Worm (Caenorhabditis elegans) whole organism, L1 larva: ENCODE data around the gene F26F2.13.

ENCODE experiments used
- F16B12.6 ChIP-seq: fragments of 150-350 bp; optimal IDR thresholded peaks from 2 replicates; lab custom pipeline; 2014; ENCODE audit warnings: missing biosample characterization, missing genetic modification characterization
- Y116A8C.19 ChIP-seq: sonication (generic microtip); optimal IDR thresholded peaks from 2 replicates; lab custom pipeline; 2016; ENCODE audit warnings: missing compliant biosample characterization, missing genetic modification characterization, borderline replicate concordance
- ama-1 ChIP-seq: fragments of 150-350 bp; optimal IDR thresholded peaks from 2 replicates; lab custom pipeline; 2014
- blmp-1 ChIP-seq: fragments of 150-350 bp; optimal IDR thresholded peaks from 2 replicates; lab custom pipeline; 2014; ENCODE audit warnings: missing biosample characterization, missing genetic modification characterization
- ceh-88 ChIP-seq: fragments of 200-800 bp; sonication (Bioruptor generic); IDR thresholded peaks from 2 replicates; pipeline ENCODE4 v1.3.6; 2022; ENCODE audit warnings: missing genetic modification characterization, missing compliant biosample characterization
- ceh-90 ChIP-seq: sonication (generic microtip); optimal IDR thresholded peaks from 2 replicates; lab custom pipeline; 2016; ENCODE audit warnings: missing genetic modification characterization, missing compliant biosample characterization
- dpl-1 ChIP-seq, 3 experiments: fragments of 150-350 bp in 2 of 3; sonication (generic microtip) in 1 of 3; optimal IDR thresholded peaks; 2 replicates each; lab custom pipeline; 2014 to 2017; ENCODE audit warnings: missing biosample characterization in 3 of 3, missing genetic modification characterization in 3 of 3, missing genetic modification reagents in 3 of 3
- efl-1 ChIP-seq, 4 experiments: fragments of 150-350 bp; optimal IDR thresholded peaks in 3 of 4; peaks in 1 of 4; 1 replicate in 1 of 4; 2 replicates in 3 of 4; lab custom pipeline; 2014; ENCODE audit warnings: missing biosample characterization in 2 of 4, missing genetic modification characterization in 2 of 4, missing genetic modification reagents in 2 of 4
- elt-2 ChIP-seq: sonication (generic microtip); optimal IDR thresholded peaks from 2 replicates; lab custom pipeline; 2016; ENCODE audit warnings: missing genetic modification characterization, mild to moderate bottlenecking, inconsistent platforms, missing compliant biosample characterization, missing genetic modification reagents
- ets-5 ChIP-seq: fragments of 200-800 bp; sonication (Bioruptor generic); IDR thresholded peaks from 2 replicates; pipeline ENCODE4 v1.3.6; 2022; ENCODE audit warnings: missing genetic modification characterization, missing compliant biosample characterization
- fkh-8 ChIP-seq: sonication (generic microtip); optimal IDR thresholded peaks from 2 replicates; lab custom pipeline; 2016; ENCODE audit warnings: mild to moderate bottlenecking, missing genetic modification characterization, missing compliant biosample characterization
- fos-1 ChIP-seq: fragments of 150-350 bp; optimal IDR thresholded peaks from 2 replicates; lab custom pipeline; 2014; ENCODE audit warnings: missing biosample characterization, missing genetic modification characterization
- lin-14 ChIP-seq: fragments of 200-800 bp; sonication (Bioruptor generic); optimal IDR thresholded peaks from 2 replicates; lab custom pipeline; 2018; ENCODE audit warnings: mild to moderate bottlenecking, missing genetic modification characterization, moderate library complexity, missing compliant biosample characterization
- lin-35 ChIP-seq, 2 experiments: fragments of 150-350 bp; optimal IDR thresholded peaks; 2 replicates each; lab custom pipeline; 2014; ENCODE audit warnings: missing biosample characterization in 2 of 2, missing genetic modification characterization in 2 of 2, missing genetic modification reagents in 2 of 2
- lsy-2 ChIP-seq, 2 experiments: fragments of 150-350 bp; optimal IDR thresholded peaks; 2 replicates each; lab custom pipeline; 2014; ENCODE audit warnings: missing biosample characterization in 2 of 2, missing genetic modification characterization in 2 of 2
- mab-9 ChIP-seq: fragments of 200-800 bp; sonication (Bioruptor generic); IDR thresholded peaks from 2 replicates; pipeline ENCODE4 v1.3.6; 2022; ENCODE audit warnings: missing genetic modification reagents, missing genetic modification characterization, missing compliant biosample characterization
- mdl-1 ChIP-seq, 2 experiments: fragments of 150-350 bp; optimal IDR thresholded peaks; 2 replicates each; lab custom pipeline; 2014 to 2017; ENCODE audit warnings: missing biosample characterization in 2 of 2, missing genetic modification characterization in 2 of 2, inconsistent platforms in 1 of 2
- mep-1 ChIP-seq: fragments of 150-350 bp; optimal IDR thresholded peaks from 2 replicates; lab custom pipeline; 2014; ENCODE audit warnings: missing biosample characterization, missing genetic modification characterization
- nhr-11 ChIP-seq: fragments of 150-350 bp; optimal IDR thresholded peaks from 2 replicates; lab custom pipeline; 2014; ENCODE audit warnings: missing biosample characterization, missing genetic modification characterization
- nhr-19 ChIP-seq: fragments of 200-800 bp; sonication (Bioruptor generic); conservative IDR thresholded peaks from 2 replicates; pipeline ENCODE4 v1.3.6; 2022; ENCODE audit warnings: missing genetic modification characterization, missing compliant biosample characterization
- nhr-20 ChIP-seq: sonication (generic microtip); optimal IDR thresholded peaks from 2 replicates; lab custom pipeline; 2016; ENCODE audit warnings: mild to moderate bottlenecking, missing genetic modification characterization, missing compliant biosample characterization
- nhr-237 ChIP-seq: fragments of 150-350 bp; optimal IDR thresholded peaks from 2 replicates; lab custom pipeline; 2014; ENCODE audit warnings: missing biosample characterization, missing genetic modification characterization
- nhr-47 ChIP-seq: sonication (generic microtip); optimal IDR thresholded peaks from 2 replicates; lab custom pipeline; 2016; ENCODE audit warnings: mild to moderate bottlenecking, missing genetic modification characterization, moderate library complexity, missing compliant biosample characterization
- nhr-71 ChIP-seq: sonication (generic microtip); optimal IDR thresholded peaks from 2 replicates; lab custom pipeline; 2016; ENCODE audit warnings: mild to moderate bottlenecking, missing genetic modification characterization, moderate library complexity, missing compliant biosample characterization
- nhr-84 ChIP-seq: sonication (generic microtip); optimal IDR thresholded peaks from 2 replicates; lab custom pipeline; 2017; ENCODE audit warnings: missing biosample characterization, missing genetic modification characterization
- nhr-85 ChIP-seq: sonication (generic microtip); peaks from one replicate; lab custom pipeline; 2016; ENCODE audit warnings: missing genetic modification characterization, inconsistent platforms, missing compliant biosample characterization
- pax-3 ChIP-seq: fragments of 200-800 bp; sonication (Bioruptor generic); optimal IDR thresholded peaks from 2 replicates; lab custom pipeline; 2018; ENCODE audit warnings: mild to moderate bottlenecking, missing genetic modification characterization, moderate library complexity, missing compliant biosample characterization
- rnt-1 ChIP-seq: sonication (generic microtip); optimal IDR thresholded peaks from 2 replicates; lab custom pipeline; 2016; ENCODE audit warnings: mild to moderate bottlenecking, missing genetic modification characterization, moderate library complexity, missing compliant biosample characterization
- skn-1 ChIP-seq: fragments of 150-350 bp; optimal IDR thresholded peaks from 2 replicates; lab custom pipeline; 2014; ENCODE audit warnings: missing biosample characterization, missing genetic modification characterization
- snu-23 ChIP-seq: sonication (generic microtip); optimal IDR thresholded peaks from 2 replicates; lab custom pipeline; 2016; ENCODE audit warnings: missing genetic modification characterization, missing compliant biosample characterization
- unc-130 ChIP-seq: fragments of 150-350 bp; optimal IDR thresholded peaks from 2 replicates; lab custom pipeline; 2017; ENCODE audit warnings: missing biosample characterization, missing genetic modification characterization, inconsistent platforms
- unc-86 ChIP-seq: sonication (generic microtip); optimal IDR thresholded peaks from 2 replicates; lab custom pipeline; 2016; ENCODE audit warnings: missing genetic modification characterization, missing compliant biosample characterization
- xbp-1 ChIP-seq: sonication (generic microtip); optimal IDR thresholded peaks from 2 replicates; lab custom pipeline; 2016; ENCODE audit warnings: missing genetic modification characterization, missing compliant biosample characterization
- zip-4 ChIP-seq: fragments of 200-800 bp; sonication (Bioruptor generic); optimal IDR thresholded peaks from 2 replicates; lab custom pipeline; 2018; ENCODE audit warnings: mild to moderate bottlenecking, missing genetic modification characterization, moderate library complexity, missing compliant biosample characterization

The F26F2.13 gene

DNA sequence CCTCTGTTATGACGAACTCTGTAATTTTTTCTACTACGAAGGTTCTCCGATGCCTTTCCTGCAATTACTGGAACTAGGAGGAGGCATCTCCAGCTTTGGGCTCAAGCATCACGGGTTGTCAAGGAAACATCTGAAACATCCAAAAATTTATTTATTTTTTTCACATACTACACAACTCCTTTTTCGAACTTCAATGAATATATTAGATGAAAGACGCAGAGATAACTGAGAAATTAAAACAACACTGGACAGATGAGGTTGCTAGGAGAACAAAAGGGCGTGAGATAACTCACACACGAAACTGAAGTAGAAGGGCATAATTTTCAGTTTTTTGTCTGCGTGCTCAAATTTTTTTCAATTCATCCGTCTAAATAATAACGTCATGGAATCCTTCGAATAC lies 36.7 kb upstream of the F26F2.13 start, which contains the start of gene Y38H6C.13:
Gene Y38H6C.13, plus strand, starts transcription at position 301 of the 400 bp plus-strand sequence.
- TF ChIP-seq fos-1 (no peak), fkh-8 (tag; lab: Kevin White, UChicago) (peak; percentile 3), ceh-88 (no peak), nhr-11 (tag; lab: Kevin White, UChicago) (no peak)

ce11 chrV:20534072-20534471 lies 30.1 kb upstream of the F26F2.13 start, which contains the start of gene famh-161:
TSS of gene famh-161 (minus strand) at chrV:20534172.
- peak; percentile 12 for TF ChIP-seq fkh-8 (tag; lab: Kevin White, UChicago)
- TF ChIP-seq mab-9 (GFP tag; lab: Robert Waterston, UW): no peak
- no peak for TF ChIP-seq zip-4 (GFP tag; lab: Kevin White, UChicago)
- TF ChIP-seq mep-1: no peak
- TF ChIP-seq pax-3 (tag; lab: Kevin White, UChicago): no peak

DNA sequence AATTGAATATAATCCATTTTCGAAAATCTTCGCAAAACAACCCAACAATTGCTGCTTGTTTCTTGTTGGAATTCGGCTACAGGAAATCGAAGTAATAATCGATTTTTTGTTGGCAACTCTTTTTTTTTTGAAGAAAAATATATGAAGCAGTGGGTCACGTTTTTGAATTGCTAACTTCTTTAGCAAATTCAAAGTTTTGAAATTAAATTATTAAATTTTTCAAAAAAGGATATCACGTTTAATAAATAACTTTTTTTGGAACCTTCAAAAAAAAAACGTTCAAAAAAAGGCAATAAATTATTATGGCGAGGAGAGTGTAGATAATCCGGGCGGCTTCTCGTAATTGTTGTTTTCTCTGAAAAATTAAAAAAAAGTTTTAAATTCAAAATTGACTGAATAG lies 27.9 kb upstream of the F26F2.13 start, which contains the start of gene Y38H6C.15:
Gene Y38H6C.15, minus strand, starts transcription at position 101 of the 400 bp plus-strand sequence.
- no peak for TF ChIP-seq lin-14 (GFP tag; lab: Kevin White, UChicago)

DNA sequence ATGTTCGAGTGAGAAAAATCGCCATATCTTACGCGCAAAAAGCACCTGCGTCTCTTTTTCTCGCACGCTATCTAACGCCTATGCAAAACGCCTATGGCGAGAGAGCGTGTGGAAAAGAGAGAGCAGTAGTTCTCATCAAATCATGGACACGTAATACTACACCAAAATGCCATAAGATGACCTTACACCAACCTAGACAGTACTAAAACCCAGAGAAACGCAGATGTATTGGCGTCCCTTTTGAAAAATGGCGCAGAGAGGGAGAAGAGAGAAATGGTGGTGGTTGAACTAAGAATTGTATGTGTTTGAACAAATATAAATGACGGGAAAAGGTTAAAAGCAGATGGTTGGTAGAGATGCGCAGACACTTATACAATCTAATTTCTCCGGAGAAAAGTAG lies 25.1 kb upstream of the F26F2.13 start, which contains the start of gene Y38H6C.16:
Gene Y38H6C.16, minus strand, starts transcription at position 293 of the 400 bp plus-strand sequence.
- TF ChIP-seq lin-35 (GFP tag; optimal IDR thresholded peaks at IDR 0.05; lab: Kevin White, UChicago) (peak in 1 of 2 experiments; percentile 20), Y116A8C.19 (tag; lab: Kevin White, UChicago) (no peak), dpl-1 (GFP tag; optimal IDR thresholded peaks at IDR 0.05; lab: Kevin White, UChicago) (peak in 1 of 3 experiments; percentile 25), efl-1 (optimal IDR thresholded peaks at IDR 0.05; lab: Kevin White, UChicago) (peak; percentile 12 to 19), efl-1 (GFP tag; optimal IDR thresholded peaks at IDR 0.05 in 1 of 2; lab: Kevin White, UChicago) (peak in 1 of 2 experiments; percentile 83), xbp-1 (tag; lab: Kevin White, UChicago) (peak; percentile 14), snu-23 (GFP tag; lab: Kevin White, UChicago) (peak; percentile 21), F16B12.6 (tag; lab: Kevin White, UChicago) (peak; percentile 16), blmp-1 (tag; lab: Kevin White, UChicago) (peak; percentile 67), nhr-85 (tag; lab: Kevin White, UChicago) (peak; percentile 73), lsy-2 (tag; optimal IDR thresholded peaks at IDR 0.05; lab: Kevin White, UChicago) (peak in 1 of 2 experiments; percentile 19), mdl-1 (tag; optimal IDR thresholded peaks at IDR 0.05; lab: Kevin White, UChicago) (no peak), nhr-47 (tag; lab: Kevin White, UChicago) (peak; percentile 13), unc-130 (tag; lab: Kevin White, UChicago) (no peak), mep-1 (peak; percentile 25)
- TF ChIP-seq, all 84 proteins: peak for 11

- TF ChIP-seq nhr-84 (tag; lab: Kevin White, UChicago): no peak
- no peak for TF ChIP-seq unc-130 (tag; lab: Kevin White, UChicago)
- TF ChIP-seq ets-5 (GFP tag; lab: Robert Waterston, UW): no peak
- no peak for TF ChIP-seq nhr-19
- TF ChIP-seq ama-1: no peak
Observed at ce11 chrV:20544092-20544491, 20.1 kb upstream of the F26F2.13 start, which contains the start of gene slc-36.3. TSS of gene slc-36.3 (minus strand) at chrV:20544192.

DNA sequence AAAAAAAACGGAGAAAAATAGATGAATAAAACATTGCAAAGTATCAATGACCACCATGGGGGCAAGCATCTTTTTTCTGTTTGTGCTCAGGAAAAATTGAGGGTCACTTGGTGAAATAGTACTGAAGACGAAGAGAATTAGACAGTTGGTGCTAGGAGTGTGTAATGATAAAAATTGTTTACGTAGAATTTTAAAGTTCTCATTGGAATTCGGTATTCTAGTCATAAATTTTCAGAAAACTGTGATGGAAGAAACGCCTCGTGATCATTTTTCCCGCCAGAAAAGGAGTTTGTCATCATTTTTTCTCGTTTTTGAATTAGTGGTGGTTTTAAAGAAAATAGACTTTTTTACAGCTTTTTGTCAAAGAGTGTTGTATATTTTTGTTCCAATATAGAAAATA lies 19.5 kb upstream of the F26F2.13 start:
- TF ChIP-seq nhr-71 (tag; lab: Kevin White, UChicago) (peak; percentile 27), skn-1 (tag; lab: Kevin White, UChicago) (peak; percentile 22), rnt-1 (no peak), elt-2 (tag; lab: Kevin White, UChicago) (peak; percentile 53), ceh-90 (tag; lab: Kevin White, UChicago) (no peak), nhr-237 (tag; lab: Kevin White, UChicago) (no peak), lin-35 (GFP tag; optimal IDR thresholded peaks at IDR 0.05; lab: Kevin White, UChicago) (peak in 1 of 2 experiments; percentile 28), nhr-20 (tag; lab: Kevin White, UChicago) (peak; percentile 6), unc-86 (tag; lab: Kevin White, UChicago) (peak; percentile 19)
